Fruit fly (Drosophila melanogaster): ENCODE data around the gene dgt6.
A peak's percentile ranks its signal among the peaks of the same experiment; 100 is the strongest.

The dgt6 gene

dm6 chr3R:29091609-29092008, 39.2 kb downstream of the dgt6 start (continued):
- TF ChIP-seq CG7368 (GFP tag; optimal IDR thresholded peaks at IDR 0.05) (peak; percentile 30), CG10631 (GFP tag; optimal IDR thresholded peaks at IDR 0.05) (peak; percentile 69), Lpt (GFP tag; optimal IDR thresholded peaks at IDR 0.05) (no peak), Eip75B (GFP tag; optimal IDR thresholded peaks at IDR 0.05) (peak; percentile 44), esn (GFP tag; optimal IDR thresholded peaks at IDR 0.05) (peak; percentile 31), Eip78C (GFP tag) (peak; percentile 81), CG34406 (GFP tag; optimal IDR thresholded peaks at IDR 0.05) (peak; percentile 27), Sox14 (GFP tag; optimal IDR thresholded peaks at IDR 0.05) (peak; percentile 38), Hr4 (GFP tag; optimal IDR thresholded peaks at IDR 0.05) (peak; percentile 14), Hr38 (GFP tag; optimal IDR thresholded peaks at IDR 0.05) (no peak), pdm3 (GFP tag; optimal IDR thresholded peaks at IDR 0.05) (peak; percentile 52), svp (GFP tag) (no peak), topi (GFP tag; optimal IDR thresholded peaks at IDR 0.05) (peak; percentile 33), salr (GFP tag; optimal IDR thresholded peaks at IDR 0.05) (peak; percentile 4 to 31), CG9139 (GFP tag; optimal IDR thresholded peaks at IDR 0.05) (peak; percentile 4), eg (GFP tag; IDR thresholded peaks at IDR 0.05) (no peak), OdsH (GFP tag; optimal IDR thresholded peaks at IDR 0.05) (peak; percentile 38)

- TF ChIP-seq Ets21C (GFP tag; optimal IDR thresholded peaks at IDR 0.05) = no peak
- peak; percentile 2 for TF ChIP-seq achi (GFP tag; optimal IDR thresholded peaks at IDR 0.05)
- TF ChIP-seq Eip93F (GFP tag; optimal IDR thresholded peaks at IDR 0.05) = no peak
- no peak for TF ChIP-seq fd59A (GFP tag; optimal IDR thresholded peaks at IDR 0.05)
- TF ChIP-seq Gug (GFP tag; IDR thresholded peaks at IDR 0.05) = 0 out of 2 replicates have a peak, but pooled peaks have one; percentile 12
- no peak for TF ChIP-seq Eip78C (GFP tag)
- TF ChIP-seq OdsH (GFP tag; optimal IDR thresholded peaks at IDR 0.05) = no peak
- no peak for TF ChIP-seq topi (GFP tag; optimal IDR thresholded peaks at IDR 0.05)
- peak; percentile 12 for TF ChIP-seq CG3919 (GFP tag; optimal IDR thresholded peaks at IDR 0.05)
- TF ChIP-seq CG6163 (GFP tag; IDR thresholded peaks at IDR 0.05) = 0 out of 3 replicates have a peak, but pooled peaks have one; percentile 34
- TF ChIP-seq eg (GFP tag; IDR thresholded peaks at IDR 0.05) = peak; percentile 26; the same call in 1 of the 3 replicates
Measured at dm6 chr3R:29089662-29090007, 41.1 kb downstream of the dgt6 start.

- peak; percentile 66 for TF ChIP-seq CG32006 (GFP tag; optimal IDR thresholded peaks at IDR 0.05)
- TF ChIP-seq Ets96B (tag; optimal IDR thresholded peaks at IDR 0.05) = peak; percentile 56
- TF ChIP-seq Eip78C (GFP tag) = peak; percentile 89
- peak; percentile 64 for TF ChIP-seq lz (GFP tag; optimal IDR thresholded peaks at IDR 0.05)
- peak; percentile 62 for TF ChIP-seq cyc (GFP tag; optimal IDR thresholded peaks at IDR 0.05)
- TF ChIP-seq CG6163 (GFP tag; IDR thresholded peaks at IDR 0.05) = 0 out of 3 replicates have a peak, but pooled peaks have one; percentile 24
- TF ChIP-seq CG1621 (tag; optimal IDR thresholded peaks at IDR 0.05) = no peak
- TF ChIP-seq CG6792 (GFP tag; optimal IDR thresholded peaks at IDR 0.05) = peak; percentile 39
- TF ChIP-seq Hr38 (GFP tag; optimal IDR thresholded peaks at IDR 0.05) = no peak
- peak; percentile 52 for TF ChIP-seq Eip75B (GFP tag; optimal IDR thresholded peaks at IDR 0.05)
- no peak for TF ChIP-seq CG16779 (tag; optimal IDR thresholded peaks at IDR 0.05)
- TF ChIP-seq fkh (GFP tag; optimal IDR thresholded peaks at IDR 0.05) = no peak
- TF ChIP-seq dac (GFP tag; optimal IDR thresholded peaks at IDR 0.05) = no peak
- TF ChIP-seq CG31627 (GFP tag; optimal IDR thresholded peaks at IDR 0.05) = peak; percentile 49
- TF ChIP-seq CG8119 (GFP tag; IDR thresholded peaks at IDR 0.05) = peak; percentile 29; the same call in 2 of the 3 replicates
- TF ChIP-seq fd59A (GFP tag; optimal IDR thresholded peaks at IDR 0.05) = peak; percentile 27
- TF ChIP-seq esn (GFP tag; optimal IDR thresholded peaks at IDR 0.05) = peak; percentile 77
- TF ChIP-seq Hr4 (GFP tag; optimal IDR thresholded peaks at IDR 0.05) = peak; percentile 63
- TF ChIP-seq Sox15 (GFP tag; optimal IDR thresholded peaks at IDR 0.05) = peak; percentile 11
- TF ChIP-seq CG11762 (GFP tag; optimal IDR thresholded peaks at IDR 0.05; ENCODE audit: insufficient read depth) = peak; percentile 38
- peak; percentile 31 for TF ChIP-seq CG6276 (GFP tag; optimal IDR thresholded peaks at IDR 0.05)
- peak; percentile 29 for TF ChIP-seq vri (GFP tag; optimal IDR thresholded peaks at IDR 0.05)
- TF ChIP-seq salr (GFP tag; optimal IDR thresholded peaks at IDR 0.05) = peak in 1 of 2 experiments; percentile 46
- peak; percentile 51 for TF ChIP-seq OdsH (GFP tag; optimal IDR thresholded peaks at IDR 0.05)
- peak; percentile 65 for TF ChIP-seq Sox102F (GFP tag; optimal IDR thresholded peaks at IDR 0.05)
- TF ChIP-seq svp (GFP tag) = peak; percentile 89
- peak; percentile 45 for TF ChIP-seq CG7368 (GFP tag; optimal IDR thresholded peaks at IDR 0.05)
- peak; percentile 62 for TF ChIP-seq Smox (GFP tag; optimal IDR thresholded peaks at IDR 0.05)
- TF ChIP-seq net (GFP tag; optimal IDR thresholded peaks at IDR 0.05) = peak; percentile 41
- peak; percentile 59 for TF ChIP-seq achi (GFP tag; optimal IDR thresholded peaks at IDR 0.05)
- peak; percentile 65 for TF ChIP-seq topi (GFP tag; optimal IDR thresholded peaks at IDR 0.05)
- TF ChIP-seq Sox14 (GFP tag; optimal IDR thresholded peaks at IDR 0.05) = peak; percentile 61
- peak; percentile 57; the same call in 2 of the 3 replicates for TF ChIP-seq eg (GFP tag; IDR thresholded peaks at IDR 0.05)
- TF ChIP-seq Hr39 (GFP tag; optimal IDR thresholded peaks at IDR 0.05) = peak; percentile 67
- peak; percentile 67 for TF ChIP-seq pdm3 (GFP tag; optimal IDR thresholded peaks at IDR 0.05)
- TF ChIP-seq Gug (GFP tag; IDR thresholded peaks at IDR 0.05) = no peak; the same call in 1 of the 2 replicates
- TF ChIP-seq Eip93F (GFP tag; optimal IDR thresholded peaks at IDR 0.05) = no peak
- peak; percentile 16 for TF ChIP-seq CG8319 (GFP tag; optimal IDR thresholded peaks at IDR 0.05)
Measured at dm6 chr3R:29088938-29089661, 41.7 kb downstream of the dgt6 start.

Measured in whole organism, prepupa.